Worm (Caenorhabditis elegans) whole organism, L1 larva: ENCODE measurements around the gene eor-2.

Source experiments
- C16A3.4 ChIP-seq: fragments of 150-350 bp; optimal IDR thresholded peaks from 2 replicates; lab custom pipeline; 2014; ENCODE audit warnings: missing biosample characterization, missing genetic modification characterization
- ceh-8 ChIP-seq: fragments of 200-800 bp; sonication (Bioruptor generic); optimal IDR thresholded peaks from 2 replicates; lab custom pipeline; 2018; ENCODE audit warnings: mild to moderate bottlenecking, missing genetic modification characterization, moderate library complexity, missing compliant biosample characterization
- ceh-82 ChIP-seq, 3 experiments: fragments of 150-350 bp in 1 of 3; sonication (generic microtip) in 2 of 3; optimal IDR thresholded peaks; 2 replicates each; lab custom pipeline; 2014 to 2017; ENCODE audit warnings: missing biosample characterization in 3 of 3, missing genetic modification characterization in 3 of 3
- egl-27 ChIP-seq, 2 experiments: fragments of 150-350 bp in 1 of 2; sonication (generic microtip); optimal IDR thresholded peaks; 3 replicates each; lab custom pipeline; 2017 to 2018; ENCODE audit warnings: missing biosample characterization in 2 of 2, missing genetic modification characterization in 2 of 2, missing genetic modification reagents in 2 of 2
- fkh-10 ChIP-seq: sonication (generic microtip); optimal IDR thresholded peaks from 2 replicates; lab custom pipeline; 2017; ENCODE audit warnings: missing biosample characterization, missing genetic modification reagents, missing genetic modification characterization
- nhr-11 ChIP-seq: fragments of 150-350 bp; optimal IDR thresholded peaks from 2 replicates; lab custom pipeline; 2014; ENCODE audit warnings: missing biosample characterization, missing genetic modification characterization
- nhr-237 ChIP-seq: fragments of 150-350 bp; optimal IDR thresholded peaks from 2 replicates; lab custom pipeline; 2014; ENCODE audit warnings: missing biosample characterization, missing genetic modification characterization

- TF ChIP-seq egl-27 (tag; optimal IDR thresholded peaks at IDR 0.05; lab: Kevin White, UChicago) (no peak), C16A3.4 (no peak), ceh-8 (GFP tag; lab: Kevin White, UChicago) (no peak), ceh-82 (tag; optimal IDR thresholded peaks at IDR 0.05; lab: Kevin White, UChicago) (no peak), nhr-11 (no peak), nhr-237 (tag; lab: Kevin White, UChicago) (no peak), fkh-10 (GFP tag; lab: Kevin White, UChicago) (no peak)
Measured at ce11 chrX:14594825-14595224, 8.0 kb upstream of the eor-2 start, which contains the start of gene C44H4.8.
